Worm (Caenorhabditis elegans) whole organism, late embryonic: ENCODE measurements around the gene F58B4.7.

Source experiments
- K09A11.1 ChIP-seq: sonication (generic microtip); optimal IDR thresholded peaks from 2 replicates; lab custom pipeline; 2017; ENCODE audit warnings: antibody characterized with exemption, mild to moderate bottlenecking, missing genetic modification characterization, missing compliant biosample characterization; ENCODE audit not compliant: insufficient read depth
- T23F11.4 ChIP-seq: fragments of 200-800 bp; sonication (Bioruptor generic); optimal IDR thresholded peaks from 2 replicates; lab custom pipeline; 2018; ENCODE audit warnings: mild to moderate bottlenecking, missing genetic modification characterization, missing compliant biosample characterization
- ahr-1 ChIP-seq: sonication (generic microtip); optimal IDR thresholded peaks from 2 replicates; lab custom pipeline; 2016; ENCODE audit warnings: missing genetic modification characterization, missing compliant biosample characterization
- ama-1 ChIP-seq: fragments of 150-350 bp; optimal IDR thresholded peaks from 2 replicates; lab custom pipeline; 2014
- ceh-22 ChIP-seq: sonication (generic microtip); optimal IDR thresholded peaks from 2 replicates; lab custom pipeline; 2017; ENCODE audit warnings: missing biosample characterization, missing genetic modification characterization
- ceh-24 ChIP-seq: sonication (generic microtip); optimal IDR thresholded peaks from 2 replicates; lab custom pipeline; 2016; ENCODE audit warnings: mild to moderate bottlenecking, missing genetic modification characterization, missing compliant biosample characterization
- ceh-30 ChIP-seq: fragments of 150-350 bp; optimal IDR thresholded peaks from 2 replicates; lab custom pipeline; 2014; ENCODE audit warnings: missing biosample characterization, missing genetic modification characterization
- ceh-31 ChIP-seq: sonication (generic microtip); optimal IDR thresholded peaks from 2 replicates; lab custom pipeline; 2016; ENCODE audit warnings: missing genetic modification characterization, missing compliant biosample characterization
- ceh-34 ChIP-seq: sonication (generic microtip); optimal IDR thresholded peaks from 2 replicates; lab custom pipeline; 2016; ENCODE audit warnings: mild to moderate bottlenecking, missing genetic modification characterization, missing compliant biosample characterization
- ceh-45 ChIP-seq: fragments of 200-800 bp; sonication (Bioruptor generic); IDR thresholded peaks from 2 replicates; pipeline ENCODE4 v1.3.6; 2022; ENCODE audit warnings: missing genetic modification reagents, missing genetic modification characterization, missing compliant biosample characterization
- ceh-6 ChIP-seq: fragments of 200-800 bp; sonication (Bioruptor generic); optimal IDR thresholded peaks from 2 replicates; lab custom pipeline; 2018; ENCODE audit warnings: mild to moderate bottlenecking, missing genetic modification characterization, missing compliant biosample characterization
- dmd-4 ChIP-seq: sonication (generic microtip); optimal IDR thresholded peaks from 2 replicates; lab custom pipeline; 2016; ENCODE audit warnings: borderline replicate concordance, missing genetic modification characterization, missing compliant biosample characterization
- elt-2 ChIP-seq: sonication (generic microtip); optimal IDR thresholded peaks from 2 replicates; lab custom pipeline; 2016; ENCODE audit warnings: missing genetic modification reagents, missing genetic modification characterization, missing compliant biosample characterization
- elt-4 ChIP-seq: sonication (generic microtip); optimal IDR thresholded peaks from 2 replicates; lab custom pipeline; 2016; ENCODE audit warnings: missing genetic modification characterization, missing compliant biosample characterization
- ets-4 ChIP-seq: sonication (generic microtip); optimal IDR thresholded peaks from 2 replicates; lab custom pipeline; 2016; ENCODE audit warnings: missing genetic modification characterization, missing compliant biosample characterization
- eyg-1 ChIP-seq: sonication (generic microtip); optimal IDR thresholded peaks from 2 replicates; lab custom pipeline; 2016; ENCODE audit warnings: missing genotype, missing genetic modification characterization, missing compliant biosample characterization
- fax-1 ChIP-seq: sonication (generic microtip); optimal IDR thresholded peaks from 2 replicates; lab custom pipeline; 2016; ENCODE audit warnings: missing genotype, missing genetic modification characterization, missing compliant biosample characterization
- fkh-10 ChIP-seq: fragments of 150-350 bp; optimal IDR thresholded peaks from 2 replicates; lab custom pipeline; 2014; ENCODE audit warnings: missing biosample characterization, missing genetic modification reagents, missing genetic modification characterization
- gmeb-2 ChIP-seq: sonication (generic microtip); optimal IDR thresholded peaks from 2 replicates; lab custom pipeline; 2016; ENCODE audit warnings: missing genetic modification characterization, inconsistent platforms, missing compliant biosample characterization
- hlh-15 ChIP-seq: sonication (generic microtip); optimal IDR thresholded peaks from 2 replicates; lab custom pipeline; 2016; ENCODE audit warnings: missing genetic modification characterization, missing compliant biosample characterization
- hlh-30 ChIP-seq: sonication (generic microtip); optimal IDR thresholded peaks from 2 replicates; lab custom pipeline; 2017; ENCODE audit warnings: antibody characterized with exemption, missing genetic modification characterization, missing compliant biosample characterization; ENCODE audit not compliant: insufficient read depth
- hlh-8 ChIP-seq: sonication (generic microtip); optimal IDR thresholded peaks from 2 replicates; lab custom pipeline; 2016; ENCODE audit warnings: missing genotype, missing genetic modification characterization, missing compliant biosample characterization
- nfya-1 ChIP-seq: sonication (generic microtip); optimal IDR thresholded peaks from 2 replicates; lab custom pipeline; 2017; ENCODE audit warnings: missing genetic modification characterization, mild to moderate bottlenecking, missing compliant biosample characterization, antibody characterized with exemption, moderate library complexity
- nhr-232 ChIP-seq: sonication (generic microtip); optimal IDR thresholded peaks from 2 replicates; lab custom pipeline; 2016; ENCODE audit warnings: missing genetic modification characterization, missing compliant biosample characterization
- npax-4 ChIP-seq: sonication (generic microtip); optimal IDR thresholded peaks from 2 replicates; lab custom pipeline; 2016; ENCODE audit warnings: missing genetic modification characterization, missing compliant biosample characterization
- odd-2 ChIP-seq: sonication (generic microtip); optimal IDR thresholded peaks from 2 replicates; lab custom pipeline; 2017; ENCODE audit warnings: antibody characterized with exemption, mild to moderate bottlenecking, missing genetic modification characterization, missing compliant biosample characterization
- pag-3 ChIP-seq: sonication (generic microtip); optimal IDR thresholded peaks from 2 replicates; lab custom pipeline; 2016; ENCODE audit warnings: missing compliant biosample characterization, missing genetic modification characterization, borderline replicate concordance
- pax-1 ChIP-seq: fragments of 150-350 bp; optimal IDR thresholded peaks from 2 replicates; lab custom pipeline; 2014; ENCODE audit warnings: missing biosample characterization, missing genetic modification characterization
- pha-4 ChIP-seq: fragments of 150-350 bp; optimal IDR thresholded peaks from 2 replicates; lab custom pipeline; 2018; ENCODE audit warnings: missing biosample characterization, missing genetic modification reagents, missing genetic modification characterization
- pqm-1 ChIP-seq: sonication (generic microtip); optimal IDR thresholded peaks from 2 replicates; lab custom pipeline; 2016; ENCODE audit warnings: missing genetic modification characterization, missing compliant biosample characterization
- ref-2 ChIP-seq: sonication (generic microtip); optimal IDR thresholded peaks from 2 replicates; lab custom pipeline; 2016; ENCODE audit warnings: missing genetic modification characterization, missing compliant biosample characterization
- rnt-1 ChIP-seq: sonication (generic microtip); optimal IDR thresholded peaks from 2 replicates; lab custom pipeline; 2016; ENCODE audit warnings: missing genetic modification characterization, missing compliant biosample characterization
- sdc-2 ChIP-seq: sonication (generic microtip); optimal IDR thresholded peaks from 2 replicates; lab custom pipeline; 2016; ENCODE audit warnings: missing genotype, missing genetic modification characterization, missing compliant biosample characterization
- sox-2 ChIP-seq: fragments of 200-800 bp; sonication (Bioruptor generic); IDR thresholded peaks from 2 replicates; pipeline ENCODE4 v1.3.6; 2022; ENCODE audit warnings: missing genetic modification reagents, missing genetic modification characterization, missing compliant biosample characterization
- sox-4 ChIP-seq: sonication (generic microtip); optimal IDR thresholded peaks from 2 replicates; lab custom pipeline; 2017; ENCODE audit warnings: mild to moderate bottlenecking, missing genetic modification characterization, inconsistent platforms, missing compliant biosample characterization
- tbx-2 ChIP-seq: sonication (generic microtip); optimal IDR thresholded peaks from 2 replicates; lab custom pipeline; 2016; ENCODE audit warnings: missing genetic modification characterization, missing compliant biosample characterization
- tbx-7 ChIP-seq: sonication (generic microtip); optimal IDR thresholded peaks from 2 replicates; lab custom pipeline; 2016; ENCODE audit warnings: missing genotype, missing genetic modification characterization, missing compliant biosample characterization
- ttx-3 ChIP-seq: sonication (generic microtip); optimal IDR thresholded peaks from 2 replicates; lab custom pipeline; 2016; ENCODE audit warnings: missing genetic modification reagents, missing genetic modification characterization, missing compliant biosample characterization
- unc-3 ChIP-seq, 2 experiments: fragments of 200-800 bp in 1 of 2; sonication (Bioruptor generic) in 1 of 2; sonication (generic microtip) in 1 of 2; conservative IDR thresholded peaks in 1 of 2; optimal IDR thresholded peaks in 1 of 2; 2 replicates each; pipeline versions ENCODE4 v1.3.6 to Lab custom; 2016 to 2022; ENCODE audit warnings: missing compliant biosample characterization in 2 of 2, missing genetic modification characterization in 2 of 2, missing genetic modification reagents in 1 of 2
- unc-42 ChIP-seq: sonication (generic microtip); optimal IDR thresholded peaks from 2 replicates; lab custom pipeline; 2016; ENCODE audit warnings: missing genotype, missing genetic modification characterization, missing compliant biosample characterization
- unc-55 ChIP-seq: sonication (generic microtip); optimal IDR thresholded peaks from 2 replicates; lab custom pipeline; 2017; ENCODE audit warnings: missing biosample characterization, missing genetic modification reagents, missing genetic modification characterization
- unc-86 ChIP-seq: sonication (generic microtip); optimal IDR thresholded peaks from 2 replicates; lab custom pipeline; 2016; ENCODE audit warnings: missing genetic modification characterization, missing compliant biosample characterization
- zip-5 ChIP-seq: sonication (generic microtip); optimal IDR thresholded peaks from 2 replicates; lab custom pipeline; 2016; ENCODE audit warnings: missing genetic modification characterization, missing compliant biosample characterization

Gene F58B4.7

DNA sequence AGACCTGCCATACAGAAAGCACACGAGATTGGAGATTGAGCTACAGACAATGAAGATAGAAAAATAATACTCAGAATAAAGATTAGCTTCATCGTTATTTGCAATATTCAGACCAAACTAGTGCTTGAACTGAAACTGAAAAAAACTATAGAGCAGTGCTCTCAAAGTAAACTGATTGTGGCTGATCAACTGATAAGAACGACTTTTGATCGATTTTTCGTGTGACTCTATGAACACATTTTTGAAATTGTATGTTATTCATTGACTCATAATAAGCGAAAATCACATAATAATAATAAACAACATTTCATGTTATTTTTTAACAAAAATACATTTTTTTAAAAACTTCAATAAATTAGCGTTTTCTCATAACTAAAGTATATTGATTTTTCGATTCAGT lies 22.0 kb downstream of the F58B4.7 start, which contains the start of gene spp-16:
TSS of gene spp-16 (minus strand) at position 179 of the 400 bp plus-strand sequence.
- TF ChIP-seq zip-5 (tag; lab: Kevin White, UChicago) (no peak), eyg-1 (tag; lab: Kevin White, UChicago) (no peak), fkh-10 (GFP tag; lab: Kevin White, UChicago) (no peak), dmd-4 (no peak), npax-4 (tag; lab: Kevin White, UChicago) (no peak), tbx-7 (tag; lab: Kevin White, UChicago) (no peak), ttx-3 (tag; lab: Kevin White, UChicago) (no peak), ceh-34 (no peak), ref-2 (tag; lab: Kevin White, UChicago) (no peak), pha-4 (tag; lab: Kevin White, UChicago) (no peak), ceh-24 (tag; lab: Kevin White, UChicago) (no peak)

- TF ChIP-seq pha-4 (tag; lab: Kevin White, UChicago) (no peak), ets-4 (tag; lab: Kevin White, UChicago) (no peak), ceh-31 (tag; lab: Kevin White, UChicago) (no peak), hlh-30 (tag; lab: Kevin White, UChicago) (no peak), tbx-2 (tag; lab: Kevin White, UChicago) (no peak), ceh-34 (no peak), hlh-15 (tag; lab: Kevin White, UChicago) (no peak)
Observed at ce11 chrV:10898629-10899028, 24.5 kb downstream of the F58B4.7 start.

DNA sequence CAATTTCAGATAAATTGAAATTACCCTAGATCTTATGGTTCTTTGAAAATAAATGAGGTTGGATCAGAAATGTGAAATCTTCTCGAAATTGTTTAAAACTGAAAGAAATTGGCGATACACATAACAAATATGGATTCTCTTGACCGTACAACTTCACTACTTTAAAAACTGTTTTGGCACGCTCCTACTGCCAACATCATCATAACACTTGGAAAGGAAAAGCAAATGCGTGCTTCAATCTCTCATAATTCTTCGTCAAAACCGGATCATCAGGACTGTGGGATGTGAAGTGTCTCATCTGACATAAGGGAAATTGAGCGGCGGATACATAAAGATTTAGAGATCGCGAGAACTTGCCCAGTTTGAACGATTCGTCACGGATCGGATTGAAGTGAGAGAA lies 25.0 kb downstream of the F58B4.7 start, which contains the start of gene F32D8.7:
TSS of gene F32D8.7 (plus strand) at position 329 of the 400 bp plus-strand sequence.
- no peak for TF ChIP-seq sox-4 (tag; lab: Kevin White, UChicago)
- TF ChIP-seq eyg-1 (tag; lab: Kevin White, UChicago) = no peak
- no peak for TF ChIP-seq unc-86
- no peak for TF ChIP-seq ama-1 (lab: Kevin White, UChicago)
- TF ChIP-seq fax-1 (tag; lab: Kevin White, UChicago) = no peak
- TF ChIP-seq ceh-6 (GFP tag; lab: Kevin White, UChicago) = no peak
- no peak for TF ChIP-seq gmeb-2 (tag; lab: Kevin White, UChicago)
- no peak for TF ChIP-seq ceh-45
- TF ChIP-seq, all 69 proteins: peak for 0

- TF ChIP-seq unc-3 (GFP tag; conservative IDR thresholded peaks at IDR 0.05; lab: Robert Waterston, UW) (0 out of 2 replicates have a peak, but pooled peaks have one; percentile 36), unc-3 (tag; optimal IDR thresholded peaks at IDR 0.05; lab: Kevin White, UChicago) (no peak), nfya-1 (tag; lab: Kevin White, UChicago) (peak; percentile 95), ttx-3 (tag; lab: Kevin White, UChicago) (no peak), ahr-1 (tag; lab: Kevin White, UChicago) (peak; percentile 65), unc-55 (GFP tag; lab: Kevin White, UChicago) (peak; percentile 93), fkh-10 (GFP tag; lab: Kevin White, UChicago) (peak; percentile 17), ceh-24 (tag; lab: Kevin White, UChicago) (no peak), tbx-7 (tag; lab: Kevin White, UChicago) (peak; percentile 26), hlh-8 (tag; lab: Kevin White, UChicago) (peak; percentile 53), tbx-2 (tag; lab: Kevin White, UChicago) (peak; percentile 92), sox-2 (GFP tag; lab: Robert Waterston, UW) (no peak; the same call in 1 of the 2 replicates), ceh-34 (peak; percentile 89), pax-1 (tag; lab: Kevin White, UChicago) (peak; percentile 97), elt-2 (tag; lab: Kevin White, UChicago) (peak; percentile 82), pha-4 (tag; lab: Kevin White, UChicago) (no peak), ref-2 (tag; lab: Kevin White, UChicago) (peak; percentile 85), ceh-6 (GFP tag; lab: Kevin White, UChicago) (peak; percentile 4), zip-5 (tag; lab: Kevin White, UChicago) (peak; percentile 50), elt-4 (no peak), nhr-232 (tag; lab: Kevin White, UChicago) (no peak), ceh-30 (tag; lab: Kevin White, UChicago) (peak; percentile 83), pqm-1 (tag; lab: Kevin White, UChicago) (peak; percentile 51), ama-1 (lab: Kevin White, UChicago) (no peak), gmeb-2 (tag; lab: Kevin White, UChicago) (peak; percentile 75), T23F11.4 (peak; percentile 21), K09A11.1 (tag; lab: Kevin White, UChicago) (peak; percentile 23), ets-4 (tag; lab: Kevin White, UChicago) (peak; percentile 80), sdc-2 (peak; percentile 52), unc-42 (tag; lab: Kevin White, UChicago) (peak; percentile 85), ceh-22 (tag; lab: Kevin White, UChicago) (no peak), rnt-1 (tag; lab: Kevin White, UChicago) (peak; percentile 85), odd-2 (no peak), pag-3 (tag; lab: Kevin White, UChicago) (no peak), ceh-45 (peak; percentile 47; the same call in 1 of the 2 replicates)
Observed at ce11 chrV:10897172-10897571, 26.0 kb downstream of the F58B4.7 start.
